Fruit fly (Drosophila melanogaster) whole organism, embryonic: ENCODE measurements around the gene CG33287.

Experiments used
- ATbp ChIP-seq: fragments of 200-800 bp; sonication (Bioruptor generic); optimal IDR thresholded peaks from 2 replicates; lab custom pipeline; 2017; ENCODE audit warnings: missing biosample characterization, mild to moderate bottlenecking, missing genetic modification characterization, missing genetic modification reagents
- Bgb ChIP-seq: fragments of 200-800 bp; sonication (Bioruptor generic); IDR thresholded peaks from 2 replicates; pipeline ENCODE4 v1.3.6; 2022; ENCODE audit warnings: missing biosample characterization, missing genetic modification characterization; ENCODE audit not compliant: partially characterized antibody
- BtbVII ChIP-seq: fragments of 200-800 bp; sonication (Bioruptor generic); optimal IDR thresholded peaks from 3 replicates; lab custom pipeline; 2017; ENCODE audit warnings: missing biosample characterization, mild to moderate bottlenecking, missing genetic modification characterization
- CG10543 ChIP-seq: fragments of 200-800 bp; sonication (Bioruptor generic); optimal IDR thresholded peaks from 3 replicates; lab custom pipeline; 2017; ENCODE audit warnings: missing biosample characterization, mild to moderate bottlenecking, missing genetic modification characterization, moderate library complexity
- CG12942 ChIP-seq: fragments of 200-800 bp; sonication (Bioruptor generic); optimal IDR thresholded peaks from 3 replicates; lab custom pipeline; 2016; ENCODE audit warnings: missing biosample characterization, missing genetic modification characterization
- CG14014 ChIP-seq: fragments of 200-800 bp; sonication (Bioruptor generic); IDR thresholded peaks from 2 replicates; pipeline ENCODE4 v1.3.6; 2022; ENCODE audit warnings: missing biosample characterization, missing genetic modification characterization
- CG15073 ChIP-seq: fragments of 200-800 bp; sonication (Bioruptor generic); optimal IDR thresholded peaks from 2 replicates; lab custom pipeline; 2016; ENCODE audit warnings: missing biosample characterization, missing genetic modification characterization
- CG15696 ChIP-seq: fragments of 200-800 bp; sonication (Bioruptor generic); optimal IDR thresholded peaks from 2 replicates; lab custom pipeline; 2019; ENCODE audit warnings: missing biosample characterization, mild to moderate bottlenecking, missing genetic modification characterization, moderate library complexity
- CG18262 ChIP-seq: fragments of 200-800 bp; optimal IDR thresholded peaks from 3 replicates; lab custom pipeline; 2019; ENCODE audit warnings: missing biosample characterization, mild to moderate bottlenecking, missing genetic modification characterization, moderate library complexity
- CG2120 ChIP-seq: fragments of 200-800 bp; sonication (Bioruptor generic); optimal IDR thresholded peaks from 3 replicates; lab custom pipeline; 2016; ENCODE audit warnings: missing biosample characterization, missing genetic modification characterization
- CG2129 ChIP-seq: fragments of 200-800 bp; sonication (Bioruptor generic); IDR thresholded peaks from 2 replicates; pipeline ENCODE4 v1.3.6; 2022; ENCODE audit warnings: missing biosample characterization, missing genetic modification characterization; ENCODE audit not compliant: partially characterized antibody
- CG2202 ChIP-seq: fragments of 200-800 bp; sonication (Bioruptor generic); optimal IDR thresholded peaks from 2 replicates; lab custom pipeline; 2018; ENCODE audit warnings: missing biosample characterization, mild to moderate bottlenecking, missing genetic modification characterization
- CG3065 ChIP-seq: fragments of 200-800 bp; sonication (Bioruptor generic); optimal IDR thresholded peaks from 2 replicates; lab custom pipeline; 2016; ENCODE audit warnings: missing biosample characterization, missing genetic modification characterization
- CG3995 ChIP-seq: fragments of 200-800 bp; sonication (Bioruptor generic); optimal IDR thresholded peaks from 3 replicates; lab custom pipeline; 2016; ENCODE audit warnings: missing biosample characterization, missing genetic modification characterization
- CG42726 ChIP-seq: fragments of 200-800 bp; sonication (Bioruptor generic); IDR thresholded peaks from 2 replicates; pipeline ENCODE4 v1.3.6; 2022; ENCODE audit warnings: missing biosample characterization, missing genetic modification characterization; ENCODE audit not compliant: partially characterized antibody
- CG4424 ChIP-seq: fragments of 200-800 bp; sonication (Bioruptor generic); optimal IDR thresholded peaks from 3 replicates; lab custom pipeline; 2016; ENCODE audit warnings: missing biosample characterization, missing genetic modification characterization
- CG5245 ChIP-seq: fragments of 200-800 bp; sonication (Bioruptor generic); optimal IDR thresholded peaks from 3 replicates; lab custom pipeline; 2016; ENCODE audit warnings: missing biosample characterization, missing genetic modification characterization
- CG6654 ChIP-seq: fragments of 200-800 bp; sonication (Bioruptor generic); optimal IDR thresholded peaks from 2 replicates; lab custom pipeline; 2017; ENCODE audit warnings: missing biosample characterization, mild to moderate bottlenecking, missing genetic modification characterization
- CG6854 ChIP-seq: fragments of 200-800 bp; sonication (Bioruptor generic); optimal IDR thresholded peaks from 3 replicates; lab custom pipeline; 2017; ENCODE audit warnings: missing biosample characterization, mild to moderate bottlenecking, missing genetic modification characterization
- CG7357 ChIP-seq: fragments of 200-800 bp; sonication (Bioruptor generic); IDR thresholded peaks from 3 replicates; pipeline ENCODE4 v1.3.6; 2022; ENCODE audit warnings: missing biosample characterization, missing genetic modification characterization
- CG7556 ChIP-seq: fragments of 200-800 bp; sonication (Bioruptor generic); optimal IDR thresholded peaks from 2 replicates; lab custom pipeline; 2017; ENCODE audit warnings: missing biosample characterization, mild to moderate bottlenecking, missing genetic modification characterization
- CG7745 ChIP-seq: fragments of 200-800 bp; sonication (Bioruptor generic); optimal IDR thresholded peaks from 2 replicates; lab custom pipeline; 2018; ENCODE audit warnings: missing biosample characterization, mild to moderate bottlenecking, missing genetic modification characterization, moderate library complexity
- CG7786 ChIP-seq: fragments of 200-800 bp; sonication (Bioruptor generic); optimal IDR thresholded peaks from 2 replicates; lab custom pipeline; 2016; ENCODE audit warnings: missing biosample characterization, missing genetic modification characterization
- CG8359 ChIP-seq: fragments of 200-800 bp; sonication (Bioruptor generic); optimal IDR thresholded peaks from 2 replicates; lab custom pipeline; 2017; ENCODE audit warnings: missing biosample characterization, mild to moderate bottlenecking, missing genetic modification characterization, borderline replicate concordance
- CG8388 ChIP-seq: fragments of 200-800 bp; sonication (Bioruptor generic); optimal IDR thresholded peaks from 2 replicates; lab custom pipeline; 2019; ENCODE audit warnings: missing biosample characterization, mild to moderate bottlenecking, missing genetic modification characterization, moderate library complexity
- CHES-1-like ChIP-seq: fragments of 200-800 bp; sonication (Bioruptor generic); optimal IDR thresholded peaks from 2 replicates; lab custom pipeline; 2016; ENCODE audit warnings: missing biosample characterization, missing genetic modification characterization
- Deaf1 ChIP-seq: fragments of 200-800 bp; optimal IDR thresholded peaks from 3 replicates; lab custom pipeline; 2019; ENCODE audit warnings: missing biosample characterization, mild to moderate bottlenecking, missing genetic modification characterization, moderate library complexity
- Dek ChIP-seq: fragments of 200-800 bp; sonication (Bioruptor generic); optimal IDR thresholded peaks from 3 replicates; lab custom pipeline; 2019; ENCODE audit warnings: missing biosample characterization, mild to moderate bottlenecking, missing genetic modification characterization, moderate library complexity
- Doc3 ChIP-seq: fragments of 200-800 bp; sonication (Bioruptor generic); IDR thresholded peaks from 3 replicates; pipeline ENCODE4 v1.3.6; 2022; ENCODE audit warnings: missing biosample characterization, missing genetic modification characterization; ENCODE audit not compliant: partially characterized antibody
- Hand ChIP-seq: fragments of 200-800 bp; sonication (Bioruptor generic); optimal IDR thresholded peaks from 2 replicates; lab custom pipeline; 2017; ENCODE audit warnings: mild to moderate bottlenecking, missing biosample characterization, missing genetic modification reagents, missing genetic modification characterization
- Hmr ChIP-seq: fragments of 200-800 bp; sonication (Bioruptor generic); optimal IDR thresholded peaks from 3 replicates; lab custom pipeline; 2017; ENCODE audit warnings: mild to moderate bottlenecking, missing biosample characterization, missing genetic modification reagents, missing genetic modification characterization
- Hsf ChIP-seq: fragments of 200-800 bp; sonication (Bioruptor generic); optimal IDR thresholded peaks from 3 replicates; lab custom pipeline; 2016; ENCODE audit warnings: missing biosample characterization, missing genetic modification characterization
- Kr ChIP-seq: fragments of 200-800 bp; sonication (Bioruptor generic); optimal IDR thresholded peaks from 2 replicates; lab custom pipeline; 2017; ENCODE audit warnings: missing biosample characterization, mild to moderate bottlenecking, missing genetic modification characterization
- Lhr ChIP-seq: fragments of 200-800 bp; sonication (Bioruptor generic); optimal IDR thresholded peaks from 3 replicates; lab custom pipeline; 2017; ENCODE audit warnings: mild to moderate bottlenecking, missing biosample characterization, missing genetic modification reagents, missing genetic modification characterization
- Max ChIP-seq: fragments of 200-800 bp; sonication (Bioruptor generic); optimal IDR thresholded peaks from 2 replicates; lab custom pipeline; 2016; ENCODE audit warnings: missing biosample characterization, mild to moderate bottlenecking, missing genetic modification characterization
- Meics ChIP-seq: fragments of 200-800 bp; sonication (Bioruptor generic); optimal IDR thresholded peaks from 2 replicates; lab custom pipeline; 2017; ENCODE audit warnings: missing biosample characterization, mild to moderate bottlenecking, missing genetic modification characterization
- Oaz ChIP-seq: fragments of 200-800 bp; sonication (Bioruptor generic); IDR thresholded peaks from 2 replicates; pipeline ENCODE4 v1.3.6; 2022; ENCODE audit warnings: missing biosample characterization, missing genetic modification characterization
- az2 ChIP-seq: fragments of 200-800 bp; sonication (Bioruptor generic); optimal IDR thresholded peaks from 3 replicates; lab custom pipeline; 2016; ENCODE audit warnings: missing biosample characterization, missing genetic modification characterization
- corto ChIP-seq: fragments of 200-800 bp; sonication (Bioruptor generic); optimal IDR thresholded peaks from 2 replicates; lab custom pipeline; 2016; ENCODE audit warnings: missing biosample characterization, mild to moderate bottlenecking, missing genetic modification characterization, moderate library complexity
- crol ChIP-seq: fragments of 200-800 bp; sonication (Bioruptor generic); IDR thresholded peaks from 2 replicates; pipeline ENCODE4 v1.3.6; 2022; ENCODE audit warnings: missing biosample characterization, missing genetic modification characterization
- dmrt11E ChIP-seq: fragments of 200-800 bp; sonication (Bioruptor generic); optimal IDR thresholded peaks from 3 replicates; lab custom pipeline; 2018; ENCODE audit warnings: missing biosample characterization, mild to moderate bottlenecking, missing genetic modification characterization, moderate library complexity
- emc ChIP-seq: fragments of 200-800 bp; sonication (Bioruptor generic); optimal IDR thresholded peaks from 2 replicates; lab custom pipeline; 2016; ENCODE audit warnings: missing biosample characterization, missing genetic modification characterization
- fru ChIP-seq: fragments of >200 bp; optimal IDR thresholded peaks from 2 replicates; lab custom pipeline; 2017
- gsb ChIP-seq: fragments of 200-800 bp; sonication (Bioruptor generic); IDR thresholded peaks from 2 replicates; pipeline ENCODE4 v1.3.6; 2022; ENCODE audit warnings: missing biosample characterization, missing genetic modification characterization
- lov ChIP-seq, 2 experiments: fragments of 200-800 bp in 1 of 2; fragments of >200 bp in 1 of 2; sonication (Bioruptor generic) in 1 of 2; IDR thresholded peaks in 1 of 2; optimal IDR thresholded peaks in 1 of 2; 2 replicates in 1 of 2; 3 replicates in 1 of 2; pipeline versions ENCODE4 v1.3.6 to Lab custom; 2017 to 2022; ENCODE audit warnings: missing biosample characterization in 1 of 2, missing genetic modification characterization in 1 of 2
- p53 ChIP-seq: fragments of 200-800 bp; sonication (Bioruptor generic); optimal IDR thresholded peaks from 2 replicates; lab custom pipeline; 2016; ENCODE audit warnings: missing biosample characterization, missing genetic modification characterization
- pfk ChIP-seq: fragments of 200-800 bp; sonication (Bioruptor generic); optimal IDR thresholded peaks from 2 replicates; lab custom pipeline; 2018; ENCODE audit warnings: missing biosample characterization, mild to moderate bottlenecking, missing genetic modification characterization, moderate library complexity
- pzg ChIP-seq: fragments of 200-800 bp; sonication (Bioruptor generic); optimal IDR thresholded peaks from 3 replicates; lab custom pipeline; 2018; ENCODE audit warnings: missing biosample characterization, mild to moderate bottlenecking, missing genetic modification characterization, moderate library complexity
- sens-2 ChIP-seq: fragments of 200-800 bp; sonication (Bioruptor generic); IDR thresholded peaks from 2 replicates; pipeline ENCODE4 v1.3.6; 2022; ENCODE audit warnings: missing biosample characterization, missing genetic modification characterization
- tup ChIP-seq: fragments of 200-800 bp; sonication (Bioruptor generic); optimal IDR thresholded peaks from 2 replicates; lab custom pipeline; 2016; ENCODE audit warnings: missing biosample characterization, mild to moderate bottlenecking, missing genetic modification characterization, moderate library complexity
- zfh2 ChIP-seq: fragments of 200-800 bp; sonication (Bioruptor generic); optimal IDR thresholded peaks from 2 replicates; lab custom pipeline; 2016; ENCODE audit warnings: missing biosample characterization, missing genetic modification characterization

Gene CG33287

dm6 chr3L:20950136-20950499, 20.3 kb downstream of the CG33287 start (continued):
- peak; percentile 33 for TF ChIP-seq Max (GFP tag; lab: Kevin White, UChicago)
- TF ChIP-seq zfh2 (GFP tag; lab: Kevin White, UChicago), result no peak
- TF ChIP-seq CG2129 (GFP tag; lab: Robert Waterston, UW), result no peak
- TF ChIP-seq CG12942 (GFP tag; lab: Kevin White, UChicago), result peak; percentile 0
- no peak for TF ChIP-seq Deaf1
- TF ChIP-seq ATbp, result peak; percentile 73
- TF ChIP-seq Dek, result no peak
- no peak for TF ChIP-seq p53 (GFP tag; lab: Kevin White, UChicago)
- no peak for TF ChIP-seq Bgb (GFP tag; lab: Robert Waterston, UW)
- no peak for TF ChIP-seq Kr (GFP tag; lab: Kevin White, UChicago)
- no peak for TF ChIP-seq CG10543 (GFP tag; lab: Kevin White, UChicago)
- TF ChIP-seq CG8359 (GFP tag; lab: Kevin White, UChicago), result no peak
- no peak for TF ChIP-seq CG7745 (tag; lab: Kevin White, UChicago)
- peak; percentile 69 for TF ChIP-seq CG4424
- TF ChIP-seq crol, result no peak
- TF ChIP-seq Lhr (GFP tag; lab: Kevin White, UChicago), result peak; percentile 28
- TF ChIP-seq CG8388 (GFP tag; lab: Kevin White, UChicago), result no peak
- TF ChIP-seq CG18262 (tag; lab: Kevin White, UChicago), result peak; percentile 90
- TF ChIP-seq Oaz, result no peak
- peak; percentile 81 for TF ChIP-seq corto
- TF ChIP-seq CG7786 (GFP tag; lab: Kevin White, UChicago), result no peak
- TF ChIP-seq gsb (GFP tag; lab: Robert Waterston, UW), result no peak
- peak; percentile 60 for TF ChIP-seq Hsf (GFP tag; lab: Kevin White, UChicago)
- peak; percentile 10 for TF ChIP-seq CG5245 (GFP tag; lab: Kevin White, UChicago)
- no peak for TF ChIP-seq tup (GFP tag; lab: Kevin White, UChicago)
- peak; percentile 63 for TF ChIP-seq CG2202 (tag; lab: Kevin White, UChicago)
- no peak for TF ChIP-seq CG3065
- peak; percentile 18 for TF ChIP-seq CG6854 (GFP tag; lab: Kevin White, UChicago)
- TF ChIP-seq Doc3, result no peak
- TF ChIP-seq CG6654 (GFP tag; lab: Kevin White, UChicago), result peak; percentile 30
- TF ChIP-seq sens-2 (GFP tag; lab: Robert Waterston, UW), result no peak
- TF ChIP-seq emc, result no peak
- TF ChIP-seq CG15073 (GFP tag; lab: Kevin White, UChicago), result no peak
- no peak for TF ChIP-seq Meics (GFP tag; lab: Kevin White, UChicago)
- TF ChIP-seq Hmr, result peak; percentile 4
- TF ChIP-seq Hand (GFP tag; lab: Kevin White, UChicago), result no peak
- peak; percentile 27; the same call in 1 of the 3 replicates for TF ChIP-seq CG7357 (GFP tag; lab: Robert Waterston, UW)
- TF ChIP-seq BtbVII (GFP tag; lab: Kevin White, UChicago), result no peak
- peak; percentile 77 for TF ChIP-seq az2 (GFP tag; lab: Kevin White, UChicago)
- no peak for TF ChIP-seq CG2120 (GFP tag; lab: Kevin White, UChicago)
- peak; percentile 52 for TF ChIP-seq CG15696 (tag; lab: Kevin White, UChicago)
- TF ChIP-seq CG7556 (GFP tag; lab: Kevin White, UChicago), result peak; percentile 59
- no peak for TF ChIP-seq pzg
- TF ChIP-seq dmrt11E (tag; lab: Kevin White, UChicago), result peak; percentile 74
- no peak for TF ChIP-seq fru (lab: Kevin White, UChicago)
- TF ChIP-seq CG42726 (GFP tag; lab: Robert Waterston, UW), result no peak
- TF ChIP-seq CG3995 (GFP tag; lab: Kevin White, UChicago), result no peak
- TF ChIP-seq pfk (GFP tag; lab: Kevin White, UChicago), result no peak
- no peak for TF ChIP-seq CHES-1-like
- TF ChIP-seq lov (optimal IDR thresholded peaks at IDR 0.05; lab: Kevin White, UChicago), result no peak
- no peak for TF ChIP-seq lov (GFP tag; IDR thresholded peaks at IDR 0.05; lab: Robert Waterston, UW)
- no peak for TF ChIP-seq CG14014
